Fruit fly (Drosophila melanogaster) Kc167 (cell line): ENCODE data around the gene dpp.

Source experiments
- Myc ChIP-seq: fragments of >200 bp; optimal IDR thresholded peaks from 2 replicates; lab custom pipeline; 2017; ENCODE audit warnings: missing external identifiers
- h ChIP-seq: fragments of >200 bp; optimal IDR thresholded peaks from 3 replicates; lab custom pipeline; 2018; ENCODE audit warnings: missing external identifiers
- psq ChIP-seq: fragments of >200 bp; optimal IDR thresholded peaks from 2 replicates; lab custom pipeline; 2017; ENCODE audit warnings: missing external identifiers
- ttk ChIP-seq: sonication (Bioruptor generic); optimal IDR thresholded peaks from 2 replicates; lab custom pipeline; 2017; ENCODE audit warnings: missing external identifiers

- no peak for TF ChIP-seq ttk (lab: Kevin White, UChicago)
- TF ChIP-seq psq (lab: Kevin White, UChicago), result no peak
- TF ChIP-seq Myc, result no peak
- TF ChIP-seq h (lab: Kevin White, UChicago), result no peak
These were observed 28.3 kb upstream of the dpp start, which contains the start of gene VGlut for dm6 chr2L:2399897-2400296.
